Fruit fly (Drosophila melanogaster): ENCODE data around the gene snsl.

The snsl gene

DNA sequence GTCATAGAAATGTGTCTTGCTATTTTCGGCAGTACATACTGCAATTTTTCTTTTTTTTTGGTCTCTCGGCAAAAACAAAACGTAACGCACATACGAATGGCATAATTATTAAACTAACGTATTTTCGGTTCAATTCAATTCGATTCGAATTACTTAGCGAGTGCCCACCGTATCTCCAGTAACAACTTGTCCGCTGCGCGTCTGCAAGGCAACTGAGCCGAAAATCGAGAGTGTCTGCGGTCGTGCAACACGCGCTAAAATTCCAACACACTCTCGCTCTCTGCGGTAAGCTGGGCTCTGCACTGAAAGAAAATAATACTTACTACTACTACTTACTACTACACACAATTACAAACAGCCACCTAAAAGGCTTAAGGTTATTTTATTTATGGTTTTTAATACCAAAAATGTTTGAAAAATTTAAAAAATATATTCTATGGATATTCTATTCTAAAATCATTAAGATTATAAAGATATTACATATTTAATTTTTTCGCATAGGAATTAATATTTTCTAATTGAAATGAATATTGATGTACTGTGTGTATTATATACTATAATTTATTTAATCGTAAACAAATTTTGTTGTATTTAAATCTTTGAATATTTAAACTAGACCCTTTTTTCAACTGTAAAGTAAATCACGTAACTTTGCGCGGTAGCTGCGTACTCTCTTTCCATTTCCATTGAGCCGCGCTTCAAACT lies at the start of gene snsl (continued):
- TF ChIP-seq CG3281 (GFP tag; optimal IDR thresholded peaks at IDR 0.05) (peak; percentile 41), jing (GFP tag; optimal IDR thresholded peaks at IDR 0.05) (no peak), unc-4 (GFP tag; IDR thresholded peaks at IDR 0.05; ENCODE audit: partially characterized antibody) (no peak), CG2120 (GFP tag; optimal IDR thresholded peaks at IDR 0.05) (peak; percentile 7), CG12744 (GFP tag; optimal IDR thresholded peaks at IDR 0.05) (no peak), sr (GFP tag; IDR thresholded peaks at IDR 0.05) (no peak), hbn (GFP tag; IDR thresholded peaks at IDR 0.05; ENCODE audit: partially characterized antibody) (no peak), CG13775 (GFP tag; optimal IDR thresholded peaks at IDR 0.05) (peak; percentile 35), Six4 (GFP tag; optimal IDR thresholded peaks at IDR 0.05) (peak; percentile 35), Med (GFP tag) (peak; percentile 85), CG3163 (GFP tag; optimal IDR thresholded peaks at IDR 0.05) (no peak), CG34422 (GFP tag; IDR thresholded peaks at IDR 0.05) (peak; percentile 31; the same call in 1 of the 3 replicates), CG30403 (GFP tag; optimal IDR thresholded peaks at IDR 0.05) (peak; percentile 67), Hr78 (GFP tag; optimal IDR thresholded peaks at IDR 0.05) (peak in 1 of 2 experiments; percentile 58), dpn (GFP tag; optimal IDR thresholded peaks at IDR 0.05) (peak in 1 of 2 experiments; percentile 52), CG3995 (GFP tag; optimal IDR thresholded peaks at IDR 0.05) (no peak), B-H1 (GFP tag; IDR thresholded peaks at IDR 0.05) (no peak), B-H2 (GFP tag; optimal IDR thresholded peaks at IDR 0.05) (no peak), unpg (GFP tag; optimal IDR thresholded peaks at IDR 0.05) (peak; percentile 52), Eip74EF (GFP tag; optimal IDR thresholded peaks at IDR 0.05) (peak in 1 of 2 experiments; percentile 85), lmd (GFP tag; IDR thresholded peaks at IDR 0.05) (peak; percentile 37; the same call in 1 of the 2 replicates), CG8290 (GFP tag; optimal IDR thresholded peaks at IDR 0.05) (no peak), CG8290 (tag; optimal IDR thresholded peaks at IDR 0.05) (peak in 1 of 2 experiments; percentile 42), CG18764 (GFP tag; optimal IDR thresholded peaks at IDR 0.05) (no peak), usp (GFP tag; optimal IDR thresholded peaks at IDR 0.05) (no peak), Dll (GFP tag; IDR thresholded peaks at IDR 0.05; ENCODE audit: partially characterized antibody) (no peak), CG17385 (GFP tag; optimal IDR thresholded peaks at IDR 0.05) (peak; percentile 71), mam (GFP tag; optimal IDR thresholded peaks at IDR 0.05) (no peak), slou (GFP tag; optimal IDR thresholded peaks at IDR 0.05) (peak; percentile 8), grn (GFP tag; optimal IDR thresholded peaks at IDR 0.05) (no peak), Fer2 (tag; optimal IDR thresholded peaks at IDR 0.05) (no peak), CG5953 (GFP tag; IDR thresholded peaks at IDR 0.05) (0 out of 2 replicates have a peak, but pooled peaks have one; percentile 45), CG18599 (GFP tag; optimal IDR thresholded peaks at IDR 0.05) (peak; percentile 40), otp (GFP tag; IDR thresholded peaks at IDR 0.05) (0 out of 3 replicates have a peak, but pooled peaks have one; percentile 39), ato (GFP tag; IDR thresholded peaks at IDR 0.05; ENCODE audit: partially characterized antibody) (no peak), Abd-B (GFP tag; optimal IDR thresholded peaks at IDR 0.05) (no peak), cwo (GFP tag; optimal IDR thresholded peaks at IDR 0.05) (peak; percentile 32), CG17359 (tag; optimal IDR thresholded peaks at IDR 0.05) (peak; percentile 70), CG13424 (tag; optimal IDR thresholded peaks at IDR 0.05) (peak; percentile 88), crc (GFP tag; optimal IDR thresholded peaks at IDR 0.05) (no peak), CG2712 (tag; optimal IDR thresholded peaks at IDR 0.05) (peak; percentile 81), CG11695 (GFP tag; IDR thresholded peaks at IDR 0.05) (peak; percentile 61), CG12104 (GFP tag; optimal IDR thresholded peaks at IDR 0.05) (peak; percentile 58), Dip2 (GFP tag; IDR thresholded peaks at IDR 0.05) (no peak), Sry-δ (GFP tag; optimal IDR thresholded peaks at IDR 0.05) (no peak), CG15514 (GFP tag; optimal IDR thresholded peaks at IDR 0.05) (no peak), Elba2 (GFP tag; optimal IDR thresholded peaks at IDR 0.05) (no peak), CG11696 (GFP tag; IDR thresholded peaks at IDR 0.05) (no peak), Optix (GFP tag; IDR thresholded peaks at IDR 0.05) (no peak)

All from whole organism, embryonic.